Fruit fly (Drosophila melanogaster) whole organism, adult: ENCODE data around the gene Vm26Ac.

ENCODE experiments used
- CG11617 ChIP-seq: fragments of 200-800 bp; sonication (Bioruptor generic); optimal IDR thresholded peaks from 2 replicates; lab custom pipeline; 2017; ENCODE audit warnings: mild to moderate bottlenecking, missing biosample characterization, missing genetic modification reagents, missing genetic modification characterization
- CG12768 ChIP-seq: fragments of 200-800 bp; sonication (Bioruptor generic); optimal IDR thresholded peaks from 2 replicates; lab custom pipeline; 2017; ENCODE audit warnings: missing biosample characterization, missing genetic modification characterization, mild to moderate bottlenecking, moderate library complexity, missing genetic modification reagents
- CG14711 ChIP-seq: fragments of 200-800 bp; sonication (Bioruptor generic); optimal IDR thresholded peaks from 2 replicates; lab custom pipeline; 2018; ENCODE audit warnings: missing biosample characterization, mild to moderate bottlenecking, missing genetic modification characterization, moderate library complexity
- CG1620 ChIP-seq: fragments of 200-800 bp; sonication (Bioruptor generic); optimal IDR thresholded peaks from 2 replicates; lab custom pipeline; 2016; ENCODE audit warnings: missing biosample characterization, missing genetic modification characterization
- CG33017 ChIP-seq: fragments of 200-800 bp; sonication (Bioruptor generic); optimal IDR thresholded peaks from 2 replicates; lab custom pipeline; 2018; ENCODE audit warnings: missing biosample characterization, mild to moderate bottlenecking, missing genetic modification characterization, moderate library complexity
- CG5204 ChIP-seq: fragments of 200-800 bp; sonication (Bioruptor generic); optimal IDR thresholded peaks from 2 replicates; lab custom pipeline; 2016; ENCODE audit warnings: missing biosample characterization, missing genetic modification characterization
- CG7045 ChIP-seq: fragments of 200-800 bp; sonication (Bioruptor generic); optimal IDR thresholded peaks from 2 replicates; lab custom pipeline; 2017; ENCODE audit warnings: missing biosample characterization, mild to moderate bottlenecking, missing genetic modification characterization
- CG7101 ChIP-seq: fragments of 200-800 bp; sonication (Bioruptor generic); optimal IDR thresholded peaks from 2 replicates; lab custom pipeline; 2018; ENCODE audit warnings: missing biosample characterization, mild to moderate bottlenecking, missing genetic modification characterization, moderate library complexity
- Clk ChIP-seq: fragments of 200-800 bp; sonication (Bioruptor generic); optimal IDR thresholded peaks from 2 replicates; lab custom pipeline; 2017; ENCODE audit warnings: missing biosample characterization, missing genetic modification characterization
- Crg-1 ChIP-seq: fragments of 200-800 bp; sonication (Bioruptor generic); optimal IDR thresholded peaks from 2 replicates; lab custom pipeline; 2016; ENCODE audit warnings: missing biosample characterization, missing genetic modification characterization
- Hr96 ChIP-seq: fragments of 200-800 bp; sonication (Bioruptor generic); optimal IDR thresholded peaks from 2 replicates; lab custom pipeline; 2016; ENCODE audit warnings: missing biosample characterization, missing genetic modification characterization
- Mnt ChIP-seq: fragments of 200-800 bp; sonication (Bioruptor generic); optimal IDR thresholded peaks from 2 replicates; lab custom pipeline; 2016; ENCODE audit warnings: missing biosample characterization, mild to moderate bottlenecking, missing genetic modification characterization
- bab1 ChIP-seq: fragments of 200-800 bp; sonication (Bioruptor generic); optimal IDR thresholded peaks from 3 replicates; lab custom pipeline; 2019; ENCODE audit warnings: missing biosample characterization, mild to moderate bottlenecking, missing genetic modification characterization, moderate library complexity
- cic ChIP-seq: fragments of 200-800 bp; sonication (Bioruptor generic); optimal IDR thresholded peaks from 2 replicates; lab custom pipeline; 2017; ENCODE audit warnings: missing biosample characterization, mild to moderate bottlenecking, missing genetic modification characterization, moderate library complexity
- cnc ChIP-seq, 2 experiments: fragments of >200 bp; optimal IDR thresholded peaks; 2 replicates each; lab custom pipeline; 2017
- kay ChIP-seq: fragments of 200-800 bp; sonication (Bioruptor generic); peaks from one replicate; lab custom pipeline; 2016; ENCODE audit warnings: missing biosample characterization, missing genetic modification characterization, borderline replicate concordance
- ovo ChIP-seq: fragments of 200-800 bp; sonication (Bioruptor generic); optimal IDR thresholded peaks from 2 replicates; lab custom pipeline; 2016; ENCODE audit warnings: missing biosample characterization, missing genetic modification characterization
- pad ChIP-seq: fragments of 200-800 bp; sonication (Bioruptor generic); optimal IDR thresholded peaks from 3 replicates; lab custom pipeline; 2017; ENCODE audit warnings: missing biosample characterization, missing genetic modification characterization, mild to moderate bottlenecking, moderate library complexity, missing genetic modification reagents
- tj ChIP-seq: fragments of 200-800 bp; sonication (Bioruptor generic); optimal IDR thresholded peaks from 3 replicates; lab custom pipeline; 2017; ENCODE audit warnings: missing biosample characterization, mild to moderate bottlenecking, missing genetic modification characterization, moderate library complexity
- toe ChIP-seq: fragments of 200-800 bp; sonication (Bioruptor generic); optimal IDR thresholded peaks from 2 replicates; lab custom pipeline; 2016; ENCODE audit warnings: missing biosample characterization, missing genetic modification characterization

Vm26Ac gene

dm6 chr2L:5947504-5947903, 10.9 kb downstream of the Vm26Ac start:
- no peak for TF ChIP-seq CG14711 (tag; lab: Kevin White, UChicago)
- peak; percentile 96 for TF ChIP-seq kay

dm6 chr2L:5946728-5947127, 11.7 kb downstream of the Vm26Ac start:
- TF ChIP-seq Crg-1, result peak; percentile 52
- TF ChIP-seq ovo (GFP tag; lab: Kevin White, UChicago), result peak; percentile 41
- no peak for TF ChIP-seq Clk (GFP tag; lab: Kevin White, UChicago)
- TF ChIP-seq toe (GFP tag; lab: Kevin White, UChicago), result no peak
- TF ChIP-seq CG7045, result peak; percentile 15
- TF ChIP-seq Mnt (GFP tag; lab: Kevin White, UChicago), result no peak
- TF ChIP-seq kay, result peak; percentile 65
- TF ChIP-seq CG7101 (tag; lab: Kevin White, UChicago), result peak; percentile 35
- TF ChIP-seq cic (GFP tag; lab: Kevin White, UChicago), result peak; percentile 68
- no peak for TF ChIP-seq Hr96 (GFP tag; lab: Kevin White, UChicago)
- TF ChIP-seq tj (GFP tag; lab: Kevin White, UChicago), result no peak
- peak; percentile 20 for TF ChIP-seq CG14711 (tag; lab: Kevin White, UChicago)
- TF ChIP-seq CG11617, result peak; percentile 4
- TF ChIP-seq CG12768 (GFP tag; lab: Kevin White, UChicago), result peak; percentile 12
- no peak for TF ChIP-seq CG5204 (GFP tag; lab: Kevin White, UChicago)
- peak; percentile 43 for TF ChIP-seq CG33017 (tag; lab: Kevin White, UChicago)
- TF ChIP-seq cnc (optimal IDR thresholded peaks at IDR 0.05; lab: Kevin White, UChicago), result no peak
- no peak for TF ChIP-seq CG1620 (GFP tag; lab: Kevin White, UChicago)
- TF ChIP-seq bab1 (GFP tag; lab: Kevin White, UChicago), result peak; percentile 8
- no peak for TF ChIP-seq pad (GFP tag; lab: Kevin White, UChicago)

- TF ChIP-seq CG33017 (tag; lab: Kevin White, UChicago) (no peak), cic (GFP tag; lab: Kevin White, UChicago) (peak; percentile 61), Crg-1 (no peak), Mnt (GFP tag; lab: Kevin White, UChicago) (peak; percentile 33), CG12768 (GFP tag; lab: Kevin White, UChicago) (no peak), pad (GFP tag; lab: Kevin White, UChicago) (no peak), CG7045 (no peak), cnc (optimal IDR thresholded peaks at IDR 0.05; lab: Kevin White, UChicago) (no peak), kay (peak; percentile 97), Hr96 (GFP tag; lab: Kevin White, UChicago) (no peak), bab1 (GFP tag; lab: Kevin White, UChicago) (peak; percentile 12), CG11617 (no peak)
Observed at dm6 chr2L:5945651-5946547, 12.5 kb downstream of the Vm26Ac start.

- TF ChIP-seq bab1 (GFP tag; lab: Kevin White, UChicago) (peak; percentile 12), CG1620 (GFP tag; lab: Kevin White, UChicago) (no peak), tj (GFP tag; lab: Kevin White, UChicago) (no peak), CG5204 (GFP tag; lab: Kevin White, UChicago) (no peak), CG14711 (tag; lab: Kevin White, UChicago) (no peak), Hr96 (GFP tag; lab: Kevin White, UChicago) (peak; percentile 58), CG7045 (peak; percentile 3), ovo (GFP tag; lab: Kevin White, UChicago) (no peak), cic (GFP tag; lab: Kevin White, UChicago) (peak; percentile 79), Mnt (GFP tag; lab: Kevin White, UChicago) (peak; percentile 40)
Observed at dm6 chr2L:5944305-5945282, 13.8 kb downstream of the Vm26Ac start.

- peak; percentile 86 for TF ChIP-seq tj (GFP tag; lab: Kevin White, UChicago)
- peak; percentile 64 for TF ChIP-seq CG11617
- TF ChIP-seq Hr96 (GFP tag; lab: Kevin White, UChicago), result peak; percentile 83
- TF ChIP-seq Clk (GFP tag; lab: Kevin White, UChicago), result peak; percentile 74
- TF ChIP-seq CG7101 (tag; lab: Kevin White, UChicago), result peak; percentile 75
- peak; percentile 88 for TF ChIP-seq Crg-1
- TF ChIP-seq Mnt (GFP tag; lab: Kevin White, UChicago), result peak; percentile 86
- TF ChIP-seq kay, result peak; percentile 93
- peak; percentile 93 for TF ChIP-seq CG1620 (GFP tag; lab: Kevin White, UChicago)
- peak; percentile 67 for TF ChIP-seq CG14711 (tag; lab: Kevin White, UChicago)
- peak; percentile 39 for TF ChIP-seq CG33017 (tag; lab: Kevin White, UChicago)
- peak; percentile 83 for TF ChIP-seq pad (GFP tag; lab: Kevin White, UChicago)
- TF ChIP-seq CG7045, result peak; percentile 86
- peak; percentile 93 for TF ChIP-seq CG12768 (GFP tag; lab: Kevin White, UChicago)
- peak; percentile 81 for TF ChIP-seq bab1 (GFP tag; lab: Kevin White, UChicago)
- peak; percentile 90 for TF ChIP-seq toe (GFP tag; lab: Kevin White, UChicago)
- no peak for TF ChIP-seq cnc (optimal IDR thresholded peaks at IDR 0.05; lab: Kevin White, UChicago)
- peak; percentile 73 for TF ChIP-seq ovo (GFP tag; lab: Kevin White, UChicago)
- peak; percentile 94 for TF ChIP-seq cic (GFP tag; lab: Kevin White, UChicago)
- peak; percentile 89 for TF ChIP-seq CG5204 (GFP tag; lab: Kevin White, UChicago)
Observed at dm6 chr2L:5943229-5944078, 15.0 kb downstream of the Vm26Ac start, which contains the start of the genes Sfp26Ad and Gpdh1. Gene Sfp26Ad (minus strand): TSS chr2L:5943304. Gene Gpdh1 (plus strand): TSS chr2L:5943643.
